Worm (Caenorhabditis elegans): ENCODE measurements around the gene F36H5.17.
"Not testable (repeated sequence)": the region's sequence is repeated elsewhere in the genome, so short reads cannot be mapped to it uniquely, and the experiment has no call there.

F36H5.17 gene

ce11 chrII:1756072-1756471, at the start of gene F36H5.17:
TSS of gene F36H5.17 (minus strand) at chrII:1756172.
- TF ChIP-seq unc-62 (GFP tag; optimal IDR thresholded peaks at IDR 0.05) = no peak

ce11 chrII:1788087-1788486, 32.1 kb upstream of the F36H5.17 start, which contains the start of the genes C08F1.6 and fbxb-13:
TSS of gene C08F1.6 (minus strand) at chrII:1788187.
TSS of gene fbxb-13 (plus strand) at chrII:1788277.
- TF ChIP-seq unc-62 (GFP tag; optimal IDR thresholded peaks at IDR 0.05) = no peak

ce11 chrII:1787208-1787607, 31.2 kb upstream of the F36H5.17 start:
- no peak for TF ChIP-seq unc-62 (GFP tag; optimal IDR thresholded peaks at IDR 0.05)

- no peak for TF ChIP-seq unc-62 (GFP tag; optimal IDR thresholded peaks at IDR 0.05)
Observed at ce11 chrII:1786209-1786608, 30.2 kb upstream of the F36H5.17 start, which contains the start of gene C08F1.10. TSS of gene C08F1.10 (minus strand) at chrII:1786309.

ce11 chrII:1784799-1785198, 28.8 kb upstream of the F36H5.17 start, which contains the start of gene C08F1.11:
TSS of gene C08F1.11 (minus strand) at chrII:1784899.
- no peak for TF ChIP-seq unc-62 (GFP tag; optimal IDR thresholded peaks at IDR 0.05)

ce11 chrII:1782474-1782873, 26.5 kb upstream of the F36H5.17 start, which contains the start of gene math-4:
TSS of gene math-4 (minus strand) at chrII:1782574.
- TF ChIP-seq unc-62 (GFP tag; optimal IDR thresholded peaks at IDR 0.05) = no peak

ce11 chrII:1775234-1775633, 19.3 kb upstream of the F36H5.17 start, which contains the start of gene F36H5.14:
TSS of gene F36H5.14 (plus strand) at chrII:1775534.
- not testable (repeated sequence) for TF ChIP-seq unc-62 (GFP tag; optimal IDR thresholded peaks at IDR 0.05)

- TF ChIP-seq unc-62 (GFP tag; optimal IDR thresholded peaks at IDR 0.05) = no peak
Observed at ce11 chrII:1771785-1772184, 15.8 kb upstream of the F36H5.17 start, which contains the start of gene math-3. TSS of gene math-3 (plus strand) at chrII:1772085.

- TF ChIP-seq unc-62 (GFP tag; optimal IDR thresholded peaks at IDR 0.05) = not testable (repeated sequence)
Observed at ce11 chrII:1771347-1771746, 15.4 kb upstream of the F36H5.17 start, which contains the start of gene math-26. TSS of gene math-26 (plus strand) at chrII:1771647.

- TF ChIP-seq unc-62 (GFP tag; optimal IDR thresholded peaks at IDR 0.05) = no peak
Observed at ce11 chrII:1766715-1767114, 10.7 kb upstream of the F36H5.17 start.

- TF ChIP-seq unc-62 (GFP tag; optimal IDR thresholded peaks at IDR 0.05) = no peak
Observed at ce11 chrII:1763072-1763471, 7.1 kb upstream of the F36H5.17 start, which contains the start of gene math-28. TSS of gene math-28 (plus strand) at chrII:1763372.

ce11 chrII:1761564-1761963, 5.6 kb upstream of the F36H5.17 start, which contains the start of gene F36H5.4:
TSS of gene F36H5.4 (plus strand) at chrII:1761864.
- no peak for TF ChIP-seq unc-62 (GFP tag; optimal IDR thresholded peaks at IDR 0.05)

ce11 chrII:1759602-1760001, 3.6 kb upstream of the F36H5.17 start, which contains the start of gene F36H5.18:
TSS of gene F36H5.18 (plus strand) at chrII:1759902.
- no peak for TF ChIP-seq unc-62 (GFP tag; optimal IDR thresholded peaks at IDR 0.05)

- TF ChIP-seq unc-62 (GFP tag; optimal IDR thresholded peaks at IDR 0.05) = no peak
Observed at ce11 chrII:1757033-1757432, 1.1 kb upstream of the F36H5.17 start, which contains the start of gene F36H5.10. TSS of gene F36H5.10 (plus strand) at chrII:1757333.

- no peak for TF ChIP-seq unc-62 (GFP tag; optimal IDR thresholded peaks at IDR 0.05)
Observed at ce11 chrII:1756582-1756981, 610 bp upstream of the F36H5.17 start, which contains the start of gene fbxb-53. TSS of gene fbxb-53 (plus strand) at chrII:1756882.

ce11 chrII:1752990-1753389, 3.0 kb downstream of the F36H5.17 start, which contains the start of gene F36H5.9:
TSS of gene F36H5.9 (minus strand) at chrII:1753090.
- no peak for TF ChIP-seq unc-62 (GFP tag; optimal IDR thresholded peaks at IDR 0.05)

- TF ChIP-seq unc-62 (GFP tag; optimal IDR thresholded peaks at IDR 0.05) = no peak
Observed at ce11 chrII:1750413-1750812, 5.6 kb downstream of the F36H5.17 start, which contains the start of the genes F36H5.13 and F36H5.8. TSS of gene F36H5.13 (minus strand) at chrII:1750513. TSS of gene F36H5.8 (minus strand) at chrII:1750686.
